Worm (Caenorhabditis elegans): ENCODE data around the gene prmt-4.

- no peak for TF ChIP-seq ZK546.5 (tag; optimal IDR thresholded peaks at IDR 0.05)
- TF ChIP-seq zag-1 (tag; optimal IDR thresholded peaks at IDR 0.05), result no peak
- TF ChIP-seq ceh-82 (tag; optimal IDR thresholded peaks at IDR 0.05), result no peak
- TF ChIP-seq daf-12 (tag; optimal IDR thresholded peaks at IDR 0.05), result no peak
- TF ChIP-seq nhr-77 (tag; optimal IDR thresholded peaks at IDR 0.05), result no peak
- TF ChIP-seq nhr-11 (tag; optimal IDR thresholded peaks at IDR 0.05), result no peak
- no peak for TF ChIP-seq aly-2 (tag; optimal IDR thresholded peaks at IDR 0.05)
- TF ChIP-seq egl-27 (tag; optimal IDR thresholded peaks at IDR 0.05), result no peak
- TF ChIP-seq nhr-67 (tag; optimal IDR thresholded peaks at IDR 0.05), result no peak
- no peak for TF ChIP-seq elt-3 (tag; optimal IDR thresholded peaks at IDR 0.05)
- no peak for TF ChIP-seq nhr-28 (tag; optimal IDR thresholded peaks at IDR 0.05)
- TF ChIP-seq ama-1 (optimal IDR thresholded peaks at IDR 0.05), result no peak
- no peak for TF ChIP-seq elt-2 (tag; optimal IDR thresholded peaks at IDR 0.05)
Observed at ce11 chrIV:554005-554404, 49.4 kb downstream of the prmt-4 start.

Measured in whole organism, L3 larva.